Worm (Caenorhabditis elegans): ENCODE results near the gene clec-148.

DNA sequence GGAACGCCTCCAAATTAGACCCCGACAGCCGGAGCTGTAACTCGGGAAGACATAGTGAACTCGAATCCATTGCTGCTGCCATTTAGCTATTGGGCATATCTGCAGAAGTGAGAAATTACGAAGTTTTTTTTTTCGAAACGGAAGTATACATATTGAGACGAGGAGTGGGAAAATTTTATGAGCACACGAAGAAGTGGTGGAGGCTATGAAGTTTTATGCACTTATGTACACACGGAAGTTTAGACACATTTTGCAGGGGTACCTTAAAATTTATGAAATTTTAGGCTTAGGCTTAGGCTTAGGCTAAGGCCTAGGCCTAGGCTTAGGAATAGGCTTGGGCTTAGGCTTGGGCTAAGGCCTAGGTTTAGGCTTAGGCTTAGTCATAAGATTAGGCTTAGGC is 31.4 kb upstream of the clec-148 start, which contains the start of gene W10C4.1:
- TF ChIP-seq F13H6.1 (tag; optimal IDR thresholded peaks at IDR 0.05): no peak
- TF ChIP-seq pag-3 (tag; optimal IDR thresholded peaks at IDR 0.05; ENCODE audit: borderline replicate concordance): no peak
- TF ChIP-seq tbx-7 (tag; optimal IDR thresholded peaks at IDR 0.05): no peak
- no peak for TF ChIP-seq ahr-1 (tag; optimal IDR thresholded peaks at IDR 0.05)
- TF ChIP-seq ceh-19 (GFP tag; optimal IDR thresholded peaks at IDR 0.05): no peak
- TF ChIP-seq pqm-1 (tag; optimal IDR thresholded peaks at IDR 0.05): no peak
- no peak for TF ChIP-seq ama-1 (optimal IDR thresholded peaks at IDR 0.05)
- TF ChIP-seq sox-4 (tag; optimal IDR thresholded peaks at IDR 0.05): no peak

Data from whole organism, late embryonic.